Fruit fly (Drosophila melanogaster) whole organism, embryonic: ENCODE data around the gene wdb.

ENCODE experiments used
- CG11093 ChIP-seq: fragments of 200-800 bp; sonication (Bioruptor generic); IDR thresholded peaks from 3 replicates; pipeline ENCODE4 v1.3.6; 2022; ENCODE audit warnings: missing biosample characterization, missing genetic modification characterization
- CG18476 ChIP-seq: fragments of 200-800 bp; sonication (Bioruptor generic); optimal IDR thresholded peaks from 2 replicates; lab custom pipeline; 2016; ENCODE audit warnings: missing biosample characterization, mild to moderate bottlenecking, missing genetic modification characterization
- CG6654 ChIP-seq: fragments of 200-800 bp; sonication (Bioruptor generic); optimal IDR thresholded peaks from 2 replicates; lab custom pipeline; 2017; ENCODE audit warnings: missing biosample characterization, mild to moderate bottlenecking, missing genetic modification characterization
- CG8359 ChIP-seq: fragments of 200-800 bp; sonication (Bioruptor generic); optimal IDR thresholded peaks from 2 replicates; lab custom pipeline; 2017; ENCODE audit warnings: missing biosample characterization, mild to moderate bottlenecking, missing genetic modification characterization, borderline replicate concordance
- CG9727 ChIP-seq: fragments of 200-800 bp; sonication (Bioruptor generic); optimal IDR thresholded peaks from 3 replicates; lab custom pipeline; 2017; ENCODE audit warnings: missing biosample characterization, mild to moderate bottlenecking, missing genetic modification characterization
- Eip74EF ChIP-seq, 2 experiments: fragments of 200-800 bp in 1 of 2; fragments of >200 bp in 1 of 2; sonication (Bioruptor generic) in 1 of 2; optimal IDR thresholded peaks; 2 replicates each; lab custom pipeline; 2017 to 2019; ENCODE audit warnings: missing biosample characterization in 2 of 2, missing genetic modification characterization in 2 of 2, mild to moderate bottlenecking in 1 of 2, moderate library complexity in 1 of 2
- cas ChIP-seq: fragments of 200-800 bp; sonication (Bioruptor generic); IDR thresholded peaks from 2 replicates; pipeline ENCODE4 v1.3.6; 2022; ENCODE audit warnings: missing biosample characterization, missing genetic modification characterization
- scrt ChIP-seq: fragments of 200-800 bp; sonication (Bioruptor generic); optimal IDR thresholded peaks from 2 replicates; lab custom pipeline; 2018; ENCODE audit warnings: missing biosample characterization, mild to moderate bottlenecking, missing genetic modification characterization, moderate library complexity
- usp ChIP-seq: fragments of >200 bp; optimal IDR thresholded peaks from 2 replicates; lab custom pipeline; 2017; ENCODE audit warnings: missing biosample characterization, missing genetic modification characterization
- z ChIP-seq: fragments of 200-800 bp; sonication (Bioruptor generic); IDR thresholded peaks from 3 replicates; pipeline ENCODE4 v1.3.6; 2022; ENCODE audit warnings: missing biosample characterization, missing genetic modification characterization
- zen2 ChIP-seq: fragments of 200-800 bp; sonication (Bioruptor generic); IDR thresholded peaks from 3 replicates; pipeline ENCODE4 v1.3.6; 2022; ENCODE audit warnings: missing biosample characterization, missing genetic modification characterization; ENCODE audit not compliant: partially characterized antibody

DNA sequence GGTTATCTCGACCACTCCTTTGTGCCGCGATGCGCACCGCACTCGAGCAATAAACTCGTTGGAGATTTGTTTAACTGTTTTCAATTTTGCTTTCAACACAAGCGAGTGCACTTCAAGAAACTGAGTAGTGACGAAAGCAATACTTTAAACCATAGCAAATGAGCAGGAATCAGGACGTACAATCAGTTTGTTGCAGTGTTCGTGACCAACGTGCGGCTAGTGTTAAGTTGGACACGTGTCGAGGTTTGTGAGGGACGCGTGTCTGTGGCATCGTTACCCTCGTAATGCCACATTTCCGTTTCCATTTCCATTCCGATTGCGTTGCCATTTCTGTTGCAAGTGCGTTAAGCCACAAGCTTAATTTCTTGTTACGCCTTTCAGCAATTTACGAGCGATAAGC, 34.5 kb upstream of the wdb start:
- no peak for TF ChIP-seq CG6654 (GFP tag; lab: Kevin White, UChicago)
- no peak for TF ChIP-seq CG9727 (GFP tag; lab: Kevin White, UChicago)
- TF ChIP-seq zen2 (GFP tag; lab: Robert Waterston, UW): no peak
- TF ChIP-seq CG8359 (GFP tag; lab: Kevin White, UChicago): no peak
- TF ChIP-seq Eip74EF (GFP tag; optimal IDR thresholded peaks at IDR 0.05; lab: Kevin White, UChicago): no peak
- no peak for TF ChIP-seq CG11093 (GFP tag; lab: Robert Waterston, UW)
- TF ChIP-seq cas: no peak
- TF ChIP-seq scrt (GFP tag; lab: Kevin White, UChicago): no peak
- TF ChIP-seq CG18476 (GFP tag; lab: Kevin White, UChicago): no peak
- TF ChIP-seq usp (GFP tag; lab: Kevin White, UChicago): no peak
- no peak for TF ChIP-seq z
